Worm (Caenorhabditis elegans) whole organism, mixed stage, embryonic: ENCODE data around the gene srg-45.

Source experiments
- M03D4.4 ChIP-seq: sonication (generic microtip); optimal IDR thresholded peaks from 2 replicates; lab custom pipeline; 2017; ENCODE audit warnings: mild to moderate bottlenecking, missing genetic modification characterization, missing compliant biosample characterization
- bed-3 ChIP-seq: fragments of 200-800 bp; sonication (Bioruptor generic); optimal IDR thresholded peaks from 3 replicates; lab custom pipeline; 2018; ENCODE audit warnings: mild to moderate bottlenecking, missing genetic modification characterization, moderate library complexity, missing compliant biosample characterization
- blmp-1 ChIP-seq: fragments of 150-350 bp; optimal IDR thresholded peaks from 2 replicates; lab custom pipeline; 2014; ENCODE audit warnings: missing biosample characterization, missing genetic modification characterization
- ceh-39 ChIP-seq: fragments of 150-350 bp; optimal IDR thresholded peaks from 2 replicates; lab custom pipeline; 2014; ENCODE audit warnings: missing biosample characterization, missing genetic modification characterization
- ceh-43 ChIP-seq: fragments of 200-800 bp; sonication (Bioruptor generic); optimal IDR thresholded peaks from 2 replicates; lab custom pipeline; 2018; ENCODE audit warnings: mild to moderate bottlenecking, missing genetic modification characterization, moderate library complexity, missing compliant biosample characterization
- ceh-83 ChIP-seq: fragments of 200-800 bp; sonication (Bioruptor generic); optimal IDR thresholded peaks from 2 replicates; lab custom pipeline; 2018; ENCODE audit warnings: mild to moderate bottlenecking, missing genetic modification characterization, missing compliant biosample characterization
- ces-1 ChIP-seq: fragments of 150-350 bp; optimal IDR thresholded peaks from 2 replicates; lab custom pipeline; 2014; ENCODE audit warnings: missing biosample characterization, missing genetic modification reagents, missing genetic modification characterization
- cnd-1 ChIP-seq: fragments of 200-800 bp; sonication (Bioruptor generic); optimal IDR thresholded peaks from 2 replicates; lab custom pipeline; 2018; ENCODE audit warnings: mild to moderate bottlenecking, missing genetic modification characterization, missing compliant biosample characterization
- drap-1 ChIP-seq: fragments of 200-800 bp; sonication (Bioruptor generic); optimal IDR thresholded peaks from 3 replicates; lab custom pipeline; 2018; ENCODE audit warnings: mild to moderate bottlenecking, missing genetic modification characterization, missing compliant biosample characterization
- elt-1 ChIP-seq: sonication (generic microtip); optimal IDR thresholded peaks from 2 replicates; lab custom pipeline; 2017; ENCODE audit warnings: missing genetic modification characterization, mild to moderate bottlenecking, missing compliant biosample characterization, antibody characterized with exemption, moderate library complexity, borderline replicate concordance; ENCODE audit not compliant: insufficient read depth
- elt-3 ChIP-seq: fragments of 150-350 bp; optimal IDR thresholded peaks from 2 replicates; lab custom pipeline; 2014; ENCODE audit warnings: missing biosample characterization, missing genetic modification characterization
- flh-1 ChIP-seq: fragments of 200-800 bp; sonication (Bioruptor generic); optimal IDR thresholded peaks from 2 replicates; lab custom pipeline; 2018; ENCODE audit warnings: mild to moderate bottlenecking, missing genetic modification characterization, moderate library complexity, missing compliant biosample characterization
- ham-2 ChIP-seq: fragments of 200-800 bp; sonication (Bioruptor generic); optimal IDR thresholded peaks from 2 replicates; lab custom pipeline; 2018; ENCODE audit warnings: mild to moderate bottlenecking, missing genetic modification characterization, missing compliant biosample characterization
- hlh-1 ChIP-seq: fragments of 150-350 bp; optimal IDR thresholded peaks from 2 replicates; lab custom pipeline; 2014; ENCODE audit warnings: missing biosample characterization, missing genetic modification reagents, missing genetic modification characterization
- lin-13 ChIP-seq: fragments of 150-350 bp; optimal IDR thresholded peaks from 2 replicates; lab custom pipeline; 2014; ENCODE audit warnings: missing biosample characterization, missing genetic modification characterization
- lin-32 ChIP-seq: fragments of 200-800 bp; sonication (Bioruptor generic); optimal IDR thresholded peaks from 2 replicates; lab custom pipeline; 2018; ENCODE audit warnings: mild to moderate bottlenecking, missing genetic modification characterization, missing compliant biosample characterization
- lsy-2 ChIP-seq: fragments of 150-350 bp; optimal IDR thresholded peaks from 2 replicates; lab custom pipeline; 2014; ENCODE audit warnings: missing biosample characterization, missing genetic modification characterization
- mab-5 ChIP-seq: fragments of 150-350 bp; optimal IDR thresholded peaks from 2 replicates; lab custom pipeline; 2014; ENCODE audit warnings: missing biosample characterization, missing genetic modification characterization
- mls-2 ChIP-seq: sonication (generic microtip); optimal IDR thresholded peaks from 2 replicates; lab custom pipeline; 2016; ENCODE audit warnings: mild to moderate bottlenecking, missing genetic modification characterization, moderate library complexity, missing compliant biosample characterization
- nhr-12 ChIP-seq: fragments of 150-350 bp; optimal IDR thresholded peaks from 2 replicates; lab custom pipeline; 2014; ENCODE audit warnings: missing biosample characterization, missing genetic modification characterization
- nhr-2 ChIP-seq: fragments of 150-350 bp; optimal IDR thresholded peaks from 2 replicates; lab custom pipeline; 2014; ENCODE audit warnings: missing biosample characterization, missing genetic modification characterization
- nhr-237 ChIP-seq: fragments of 150-350 bp; optimal IDR thresholded peaks from 2 replicates; lab custom pipeline; 2014; ENCODE audit warnings: missing biosample characterization, missing genetic modification characterization
- nhr-28 ChIP-seq: fragments of 150-350 bp; optimal IDR thresholded peaks from 2 replicates; lab custom pipeline; 2014; ENCODE audit warnings: missing biosample characterization, missing genetic modification characterization
- nhr-76 ChIP-seq: sonication (generic microtip); optimal IDR thresholded peaks from 2 replicates; lab custom pipeline; 2017; ENCODE audit warnings: missing biosample characterization, missing genetic modification characterization
- pha-4 ChIP-seq: fragments of 150-350 bp; optimal IDR thresholded peaks from 2 replicates; lab custom pipeline; 2018; ENCODE audit warnings: missing biosample characterization, missing genetic modification reagents, missing genetic modification characterization
- sem-2 ChIP-seq: fragments of 200-800 bp; sonication (Bioruptor generic); optimal IDR thresholded peaks from 2 replicates; lab custom pipeline; 2018; ENCODE audit warnings: mild to moderate bottlenecking, missing genetic modification characterization, missing compliant biosample characterization
- snpc-4 ChIP-seq: fragments of 150-350 bp; optimal IDR thresholded peaks from 2 replicates; lab custom pipeline; 2014; ENCODE audit warnings: missing biosample characterization, missing genetic modification characterization
- sptf-1 ChIP-seq: sonication (generic microtip); optimal IDR thresholded peaks from 2 replicates; lab custom pipeline; 2017; ENCODE audit warnings: mild to moderate bottlenecking, missing genetic modification characterization, moderate library complexity, missing compliant biosample characterization
- unc-120 ChIP-seq: sonication (generic microtip); optimal IDR thresholded peaks from 2 replicates; lab custom pipeline; 2017; ENCODE audit warnings: missing genetic modification characterization, missing compliant biosample characterization; ENCODE audit not compliant: poor library complexity, severe bottlenecking
- unc-39 ChIP-seq: fragments of 150-350 bp; optimal IDR thresholded peaks from 2 replicates; lab custom pipeline; 2014; ENCODE audit warnings: missing biosample characterization, missing genetic modification characterization
- unc-62 ChIP-seq: fragments of 150-350 bp; optimal IDR thresholded peaks from 2 replicates; lab custom pipeline; 2014; ENCODE audit warnings: missing biosample characterization, missing genetic modification reagents, missing genetic modification characterization
- ztf-11 ChIP-seq: fragments of 150-350 bp; optimal IDR thresholded peaks from 2 replicates; lab custom pipeline; 2014; ENCODE audit warnings: missing biosample characterization, missing genetic modification characterization

The srg-45 gene

ce11 chrV:12317894-12318553 is 10.7 kb downstream of the srg-45 start, which contains the start of the genes R04F11.5 and R04F11.2 (continued):
- TF ChIP-seq snpc-4 (tag; lab: Kevin White, UChicago), result no peak
- no peak for TF ChIP-seq drap-1 (GFP tag; lab: Kevin White, UChicago)
- TF ChIP-seq bed-3, result no peak
- TF ChIP-seq, all 35 proteins: peak for 10

- TF ChIP-seq cnd-1 (no peak), ztf-11 (tag; lab: Kevin White, UChicago) (no peak), nhr-12 (tag; lab: Kevin White, UChicago) (no peak), elt-1 (tag; lab: Kevin White, UChicago) (no peak), ces-1 (no peak), hlh-1 (tag; lab: Kevin White, UChicago) (no peak), unc-62 (GFP tag; lab: Kevin White, UChicago) (no peak), unc-120 (tag; lab: Kevin White, UChicago) (no peak), nhr-76 (tag; lab: Kevin White, UChicago) (no peak), lin-13 (no peak), bed-3 (no peak), M03D4.4 (tag; lab: Kevin White, UChicago) (no peak), elt-3 (no peak), mab-5 (tag; lab: Kevin White, UChicago) (no peak), flh-1 (GFP tag; lab: Kevin White, UChicago) (no peak), pha-4 (no peak), ham-2 (GFP tag; lab: Kevin White, UChicago) (no peak), blmp-1 (no peak), ceh-83 (GFP tag; lab: Kevin White, UChicago) (no peak), drap-1 (GFP tag; lab: Kevin White, UChicago) (no peak)
- TF ChIP-seq, all 35 proteins: peak for 0
Measured at ce11 chrV:12320274-12320839, 13.1 kb downstream of the srg-45 start.

DNA sequence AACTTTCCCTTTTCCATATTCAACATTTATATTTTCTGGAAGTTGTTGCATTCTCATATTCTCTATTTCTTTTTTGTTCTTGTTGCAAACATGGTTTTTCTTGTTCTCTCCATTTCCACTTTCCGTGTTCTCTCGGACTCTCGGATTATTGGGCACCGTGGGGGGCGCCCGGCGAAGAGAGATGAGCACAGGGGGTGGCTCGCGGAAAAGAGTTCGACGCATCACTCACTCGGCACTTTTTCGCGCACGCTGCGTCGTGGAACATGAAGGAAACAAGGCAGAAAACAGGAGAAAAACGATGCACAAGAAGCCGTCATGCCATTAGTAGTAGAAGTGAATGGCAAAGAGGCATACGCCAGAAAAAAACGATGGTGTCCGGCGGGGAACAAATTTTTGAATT is 19.3 kb downstream of the srg-45 start:
- TF ChIP-seq ceh-39 (tag; lab: Kevin White, UChicago) (no peak), flh-1 (GFP tag; lab: Kevin White, UChicago) (no peak)

- no peak for TF ChIP-seq pha-4
- TF ChIP-seq elt-3, result no peak
- peak; percentile 83 for TF ChIP-seq ces-1
Measured at ce11 chrV:12329173-12329572, 21.9 kb downstream of the srg-45 start.

DNA sequence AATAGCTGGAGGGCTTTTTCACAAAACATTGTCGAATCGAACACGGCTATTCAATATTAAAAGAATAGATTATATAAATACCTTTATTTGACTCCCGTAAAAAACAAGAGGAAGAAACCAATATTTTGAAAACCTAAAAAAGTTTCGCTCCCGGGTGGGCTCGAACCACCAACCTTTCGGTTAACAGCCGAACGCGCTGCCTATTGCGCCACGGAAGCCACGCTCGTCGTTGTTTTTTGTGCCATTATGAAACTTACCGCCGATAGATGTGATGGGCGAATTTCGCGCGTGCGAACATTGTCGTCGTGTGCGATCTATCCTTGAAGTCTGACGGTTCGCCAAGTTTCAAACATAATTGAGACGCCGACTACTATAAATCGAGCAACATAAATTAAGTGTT is 24.5 kb downstream of the srg-45 start:
- TF ChIP-seq nhr-237 (tag; lab: Kevin White, UChicago), result no peak
- peak; percentile 1 for TF ChIP-seq bed-3
- TF ChIP-seq ceh-83 (GFP tag; lab: Kevin White, UChicago), result peak; percentile 83
- TF ChIP-seq drap-1 (GFP tag; lab: Kevin White, UChicago), result no peak
- TF ChIP-seq unc-62 (GFP tag; lab: Kevin White, UChicago), result no peak
- no peak for TF ChIP-seq lsy-2 (tag; lab: Kevin White, UChicago)
- TF ChIP-seq sptf-1 (tag; lab: Kevin White, UChicago), result peak; percentile 53
- no peak for TF ChIP-seq ham-2 (GFP tag; lab: Kevin White, UChicago)
- TF ChIP-seq ztf-11 (tag; lab: Kevin White, UChicago), result no peak
- no peak for TF ChIP-seq pha-4
- TF ChIP-seq lin-32 (GFP tag; lab: Kevin White, UChicago), result no peak
- TF ChIP-seq unc-39 (tag; lab: Kevin White, UChicago), result no peak
- TF ChIP-seq elt-3, result no peak
- TF ChIP-seq hlh-1 (tag; lab: Kevin White, UChicago), result no peak
- TF ChIP-seq flh-1 (GFP tag; lab: Kevin White, UChicago), result no peak
- TF ChIP-seq lin-13, result no peak
- TF ChIP-seq nhr-12 (tag; lab: Kevin White, UChicago), result no peak
- TF ChIP-seq ceh-39 (tag; lab: Kevin White, UChicago), result no peak
- TF ChIP-seq M03D4.4 (tag; lab: Kevin White, UChicago), result peak; percentile 60
- peak; percentile 37 for TF ChIP-seq mls-2 (tag; lab: Kevin White, UChicago)
- TF ChIP-seq elt-1 (tag; lab: Kevin White, UChicago), result no peak
- TF ChIP-seq cnd-1, result peak; percentile 33
- no peak for TF ChIP-seq snpc-4 (tag; lab: Kevin White, UChicago)
- no peak for TF ChIP-seq nhr-2 (tag; lab: Kevin White, UChicago)
- TF ChIP-seq ces-1, result no peak
- TF ChIP-seq sem-2 (GFP tag; lab: Kevin White, UChicago), result peak; percentile 41
- no peak for TF ChIP-seq ceh-43 (GFP tag; lab: Kevin White, UChicago)
- no peak for TF ChIP-seq nhr-28 (tag; lab: Kevin White, UChicago)
- TF ChIP-seq mab-5 (tag; lab: Kevin White, UChicago), result no peak
- TF ChIP-seq nhr-76 (tag; lab: Kevin White, UChicago), result no peak
